Worm (Caenorhabditis elegans) whole organism, midembryonic: Measurements from ENCODE around the gene asp-17.

Source experiments
- T22C8.4 ChIP-seq: fragments of 200-800 bp; sonication (Bioruptor generic); IDR thresholded peaks from 2 replicates; pipeline ENCODE4 v1.3.6; 2022; ENCODE audit warnings: missing genetic modification characterization, missing compliant biosample characterization
- cog-1 ChIP-seq: sonication (generic microtip); optimal IDR thresholded peaks from 2 replicates; lab custom pipeline; 2016; ENCODE audit warnings: missing genetic modification characterization, missing compliant biosample characterization
- flt-1 ChIP-seq: fragments of 200-800 bp; sonication (Bioruptor generic); IDR thresholded peaks from 2 replicates; pipeline ENCODE4 v1.3.6; 2022; ENCODE audit warnings: missing genetic modification characterization, missing compliant biosample characterization
- klf-2 ChIP-seq: fragments of 200-800 bp; sonication (Bioruptor generic); conservative IDR thresholded peaks from 2 replicates; pipeline ENCODE4 v1.3.6; 2022; ENCODE audit warnings: missing genetic modification reagents, missing genetic modification characterization, missing compliant biosample characterization
- med-1 ChIP-seq: sonication (generic microtip); optimal IDR thresholded peaks from 2 replicates; lab custom pipeline; 2017; ENCODE audit warnings: missing genetic modification characterization, mild to moderate bottlenecking, missing compliant biosample characterization, antibody characterized with exemption, missing genetic modification reagents; ENCODE audit not compliant: insufficient read depth
- ref-1 ChIP-seq: fragments of 200-800 bp; sonication (Bioruptor generic); conservative IDR thresholded peaks from 2 replicates; pipeline ENCODE4 v1.3.6; 2022; ENCODE audit warnings: missing genetic modification reagents, missing genetic modification characterization, missing compliant biosample characterization
- tab-1 ChIP-seq: fragments of 200-800 bp; sonication (Bioruptor generic); IDR thresholded peaks from 2 replicates; pipeline ENCODE4 v1.3.6; 2022; ENCODE audit warnings: missing genetic modification characterization, missing compliant biosample characterization
- ztf-23 ChIP-seq: fragments of 200-800 bp; sonication (Bioruptor generic); IDR thresholded peaks from 2 replicates; pipeline ENCODE4 v1.3.6; 2022; ENCODE audit warnings: missing genetic modification reagents, missing genetic modification characterization, missing compliant biosample characterization
- ztf-29 ChIP-seq: fragments of 200-800 bp; sonication (Bioruptor generic); IDR thresholded peaks from 2 replicates; pipeline ENCODE4 v1.3.6; 2022; ENCODE audit warnings: missing genetic modification reagents, missing genetic modification characterization, missing compliant biosample characterization

asp-17 gene

DNA sequence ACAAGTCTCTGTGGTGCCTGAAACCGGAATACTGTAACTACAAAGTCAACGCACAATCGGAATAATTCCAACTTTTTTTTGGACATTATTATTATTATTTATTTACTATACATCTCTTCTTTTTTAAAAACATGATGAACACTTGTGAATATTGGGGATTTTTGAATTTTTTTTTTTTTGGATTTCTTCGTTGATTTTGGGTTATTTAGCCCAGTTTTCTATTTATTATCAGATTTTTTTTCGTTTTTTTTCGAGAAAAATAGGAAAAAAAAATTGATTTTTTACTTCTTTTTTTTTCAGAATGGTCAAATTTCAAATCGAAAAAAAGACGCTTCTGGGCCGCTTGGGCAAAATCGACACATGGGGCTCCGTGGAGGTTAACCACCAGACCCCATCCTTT lies 39.1 kb downstream of the asp-17 start, which contains the start of gene tgt-2:
tgt-2 (plus strand) TSS at position 301 of the 400 bp plus-strand sequence.
- TF ChIP-seq ztf-23 (GFP tag; lab: Robert Waterston, UW), result no peak

DNA sequence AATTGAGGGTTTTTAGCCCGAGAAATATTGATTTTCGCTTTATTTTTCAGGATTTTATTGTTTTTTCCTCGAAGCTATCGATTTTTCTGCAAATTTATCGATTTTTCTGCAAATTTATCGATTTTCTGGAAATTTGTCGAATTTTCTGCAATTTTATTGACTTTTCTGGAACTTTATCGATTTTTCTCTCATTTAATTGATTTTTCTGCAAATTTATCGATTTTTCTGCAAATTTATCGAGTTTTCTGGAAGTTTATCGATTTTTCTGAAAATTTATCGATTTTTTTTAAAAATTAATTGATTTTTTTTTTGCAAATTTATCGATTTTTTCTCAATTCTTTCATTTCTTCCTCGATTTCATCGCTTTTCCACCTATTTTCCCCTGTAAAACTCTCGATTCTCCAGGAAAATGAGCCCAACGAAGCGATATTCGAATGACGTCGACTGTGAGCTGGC lies 43.6 kb downstream of the asp-17 start, which contains the start of gene gtf-2F2:
gtf-2F2 (plus strand) TSS at position 406 of the 456 bp plus-strand sequence.
- TF ChIP-seq T22C8.4 (GFP tag; lab: Robert Waterston, UW) (peak; percentile 87), flt-1 (GFP tag; lab: Robert Waterston, UW) (no peak)

ce11 chrV:18993017-18993416 lies 44.1 kb downstream of the asp-17 start:
- no peak for TF ChIP-seq ztf-23 (GFP tag; lab: Robert Waterston, UW)
- TF ChIP-seq T22C8.4 (GFP tag; lab: Robert Waterston, UW), result no peak
- no peak for TF ChIP-seq ref-1 (GFP tag; lab: Robert Waterston, UW)
- no peak for TF ChIP-seq cog-1 (tag; lab: Kevin White, UChicago)
- no peak for TF ChIP-seq ztf-29 (GFP tag; lab: Robert Waterston, UW)
- TF ChIP-seq flt-1 (GFP tag; lab: Robert Waterston, UW), result no peak
- no peak for TF ChIP-seq klf-2 (GFP tag; lab: Robert Waterston, UW)
- TF ChIP-seq tab-1 (GFP tag; lab: Robert Waterston, UW), result no peak
- no peak for TF ChIP-seq med-1 (GFP tag; lab: Kevin White, UChicago)

DNA sequence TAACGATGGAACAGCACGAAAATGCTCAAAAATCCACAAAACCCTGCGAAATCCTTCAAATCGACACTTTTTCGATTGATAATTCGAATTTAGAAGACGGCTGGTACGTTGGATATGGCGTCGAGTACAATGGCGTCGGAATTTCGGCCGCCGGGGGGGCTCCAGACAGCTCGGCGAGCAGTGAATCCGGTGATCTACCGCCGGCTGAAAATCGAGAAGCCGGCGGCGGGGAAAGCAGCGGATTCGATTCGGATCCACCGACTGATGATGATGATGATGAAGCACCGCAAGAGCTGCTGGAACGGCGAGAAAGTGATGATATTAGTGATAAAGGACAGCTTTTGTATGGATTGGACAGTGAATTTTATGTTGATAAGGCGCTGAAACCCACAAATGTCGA lies 46.2 kb downstream of the asp-17 start:
- TF ChIP-seq T22C8.4 (GFP tag; lab: Robert Waterston, UW) (no peak), ztf-23 (GFP tag; lab: Robert Waterston, UW) (no peak), ref-1 (GFP tag; lab: Robert Waterston, UW) (no peak), med-1 (GFP tag; lab: Kevin White, UChicago) (no peak), cog-1 (tag; lab: Kevin White, UChicago) (no peak), klf-2 (GFP tag; lab: Robert Waterston, UW) (no peak), flt-1 (GFP tag; lab: Robert Waterston, UW) (no peak), ztf-29 (GFP tag; lab: Robert Waterston, UW) (no peak)

DNA sequence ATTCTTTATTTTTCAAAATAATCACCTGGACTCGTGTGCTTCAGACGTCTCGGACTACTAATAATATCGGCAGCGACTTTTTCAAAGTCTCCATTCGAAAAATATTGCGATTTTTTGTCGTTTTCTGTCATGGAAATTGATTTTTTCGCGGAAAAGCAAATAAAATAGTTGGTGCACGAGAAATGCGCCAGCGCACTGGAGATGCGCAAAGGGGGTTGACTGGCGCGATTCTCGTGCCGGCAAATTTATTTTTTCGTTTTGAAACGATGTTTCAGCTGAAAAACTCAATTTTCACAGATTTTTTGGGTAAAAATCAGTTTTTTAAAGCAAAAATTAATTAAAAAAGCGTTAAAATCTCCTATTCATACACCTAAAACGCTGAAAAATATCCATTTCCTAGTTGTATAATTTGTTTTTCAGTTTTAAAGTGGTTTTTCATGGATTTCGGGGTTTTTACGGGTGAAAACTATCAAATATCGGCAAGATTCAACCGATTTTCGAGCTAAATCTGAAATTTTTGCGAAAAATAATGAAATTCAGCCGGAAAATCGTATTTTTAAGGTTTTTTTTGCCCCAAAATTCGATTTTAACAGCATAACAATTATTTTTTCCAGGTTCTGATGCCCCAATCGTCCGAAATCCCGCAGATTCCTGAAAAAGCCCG lies 46.8 kb downstream of the asp-17 start, which contains the start of the genes reps-1 and Y39B6A.37:
reps-1 (minus strand) TSS at position 263 of the 664 bp plus-strand sequence.
Y39B6A.37 (plus strand) TSS at position 614 of the 664 bp plus-strand sequence.
- no peak for TF ChIP-seq med-1 (GFP tag; lab: Kevin White, UChicago)
- TF ChIP-seq ref-1 (GFP tag; lab: Robert Waterston, UW), result no peak
- no peak for TF ChIP-seq T22C8.4 (GFP tag; lab: Robert Waterston, UW)
- no peak for TF ChIP-seq klf-2 (GFP tag; lab: Robert Waterston, UW)
- TF ChIP-seq ztf-23 (GFP tag; lab: Robert Waterston, UW), result no peak
- no peak for TF ChIP-seq cog-1 (tag; lab: Kevin White, UChicago)
- no peak for TF ChIP-seq tab-1 (GFP tag; lab: Robert Waterston, UW)
- no peak for TF ChIP-seq flt-1 (GFP tag; lab: Robert Waterston, UW)
- TF ChIP-seq ztf-29 (GFP tag; lab: Robert Waterston, UW), result no peak

ce11 chrV:18986103-18986502 lies 51.0 kb downstream of the asp-17 start:
- TF ChIP-seq T22C8.4 (GFP tag; lab: Robert Waterston, UW) (peak; percentile 75), klf-2 (GFP tag; lab: Robert Waterston, UW) (no peak)
